Fruit fly (Drosophila melanogaster) whole organism, pupa: ENCODE measurements around the gene SrpRalpha.
A peak's percentile ranks its signal among the peaks of the same experiment; 100 is the strongest.

Experiments
- CG10348 ChIP-seq: fragments of 200-800 bp; sonication (Bioruptor generic); IDR thresholded peaks from 2 replicates; pipeline ENCODE4 v1.3.6; 2022; ENCODE audit warnings: missing biosample characterization, missing genetic modification characterization
- CG12605 ChIP-seq: fragments of 200-800 bp; sonication (Bioruptor generic); IDR thresholded peaks from 2 replicates; pipeline ENCODE4 v1.3.6; 2022; ENCODE audit warnings: missing biosample characterization, missing genetic modification characterization
- CG13204 ChIP-seq: fragments of 200-800 bp; sonication (Bioruptor generic); optimal IDR thresholded peaks from 2 replicates; lab custom pipeline; 2018; ENCODE audit warnings: missing biosample characterization, mild to moderate bottlenecking, missing genetic modification characterization, moderate library complexity
- CG8159 ChIP-seq: fragments of 200-800 bp; sonication (Bioruptor generic); optimal IDR thresholded peaks from 3 replicates; lab custom pipeline; 2018; ENCODE audit warnings: missing biosample characterization, mild to moderate bottlenecking, missing genetic modification characterization, moderate library complexity
- CG9948 ChIP-seq: fragments of 200-800 bp; sonication (Bioruptor generic); optimal IDR thresholded peaks from 2 replicates; lab custom pipeline; 2018; ENCODE audit warnings: missing biosample characterization, mild to moderate bottlenecking, missing genetic modification characterization, moderate library complexity
- D1 ChIP-seq: fragments of 200-800 bp; sonication (Bioruptor generic); optimal IDR thresholded peaks from 2 replicates; lab custom pipeline; 2018; ENCODE audit warnings: missing biosample characterization, mild to moderate bottlenecking, missing genetic modification characterization, moderate library complexity
- EcR ChIP-seq: fragments of 200-800 bp; sonication (Bioruptor generic); optimal IDR thresholded peaks from 3 replicates; lab custom pipeline; 2019; ENCODE audit warnings: missing biosample characterization, missing genetic modification characterization, mild to moderate bottlenecking, moderate library complexity, missing genetic modification reagents
- Pif1A ChIP-seq: fragments of 200-800 bp; sonication (Bioruptor generic); optimal IDR thresholded peaks from 3 replicates; lab custom pipeline; 2016; ENCODE audit warnings: missing biosample characterization, missing genetic modification characterization
- Snoo ChIP-seq: fragments of 200-800 bp; sonication (Bioruptor generic); optimal IDR thresholded peaks from 3 replicates; lab custom pipeline; 2017; ENCODE audit warnings: missing biosample characterization, mild to moderate bottlenecking, missing genetic modification characterization, inconsistent platforms
- rn ChIP-seq: fragments of 200-800 bp; sonication (Bioruptor generic); IDR thresholded peaks from 2 replicates; pipeline ENCODE4 v1.3.6; 2022; ENCODE audit warnings: missing biosample characterization, missing genetic modification characterization

DNA sequence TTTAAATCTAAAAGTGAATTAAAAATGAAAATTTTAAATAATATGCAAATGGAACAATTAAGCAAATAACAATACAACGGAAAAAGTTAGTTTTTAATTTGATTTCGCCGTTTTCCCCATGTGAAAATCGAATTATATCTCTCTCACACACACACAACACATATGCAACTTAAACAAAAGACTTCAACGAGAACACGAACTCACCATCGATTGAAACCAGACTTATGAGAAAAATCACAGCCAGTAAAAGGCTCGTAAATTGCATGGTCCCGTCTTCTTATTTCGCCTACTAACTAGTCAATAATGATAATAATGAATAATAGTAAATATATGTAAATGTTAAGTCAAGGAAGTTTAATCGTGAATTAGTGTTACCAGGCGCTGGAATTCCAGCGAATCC is 24.5 kb upstream of the SrpRalpha start:
- no peak for TF ChIP-seq CG8159 (tag; lab: Kevin White, UChicago)
- no peak for TF ChIP-seq Snoo (tag; lab: Kevin White, UChicago)
- peak; percentile 16 for TF ChIP-seq EcR (GFP tag; lab: Kevin White, UChicago)
- TF ChIP-seq CG9948: no peak
- TF ChIP-seq Pif1A (GFP tag; lab: Kevin White, UChicago): no peak
- TF ChIP-seq D1 (tag; lab: Kevin White, UChicago): no peak
- no peak for TF ChIP-seq CG10348 (GFP tag; lab: Robert Waterston, UW)
- no peak for TF ChIP-seq CG12605 (GFP tag; lab: Robert Waterston, UW)
- TF ChIP-seq CG13204 (GFP tag; lab: Kevin White, UChicago): no peak
- TF ChIP-seq rn: no peak
